Worm (Caenorhabditis elegans) whole organism, early embryonic: ENCODE measurements around the gene K01D12.10.
"Not testable (repeated sequence)": the region's sequence is repeated elsewhere in the genome, so short reads cannot be mapped to it uniquely, and the experiment has no call there.

ENCODE experiments used
- B0310.2 ChIP-seq: sonication (generic microtip); optimal IDR thresholded peaks from 2 replicates; lab custom pipeline; 2016; ENCODE audit warnings: mild to moderate bottlenecking, missing genetic modification characterization, missing compliant biosample characterization
- F13C5.2 ChIP-seq: sonication (generic microtip); optimal IDR thresholded peaks from 2 replicates; lab custom pipeline; 2017; ENCODE audit warnings: mild to moderate bottlenecking, missing genetic modification characterization, inconsistent platforms, missing compliant biosample characterization
- aly-1 ChIP-seq: sonication (generic microtip); optimal IDR thresholded peaks from 2 replicates; lab custom pipeline; 2016; ENCODE audit warnings: missing genetic modification characterization, missing compliant biosample characterization
- ama-1 ChIP-seq: fragments of 150-350 bp; optimal IDR thresholded peaks from 2 replicates; lab custom pipeline; 2014
- ceh-13 ChIP-seq: fragments of 200-800 bp; sonication (Bioruptor generic); optimal IDR thresholded peaks from 2 replicates; lab custom pipeline; 2018; ENCODE audit warnings: mild to moderate bottlenecking, missing genetic modification characterization, missing compliant biosample characterization
- ceh-36 ChIP-seq: sonication (generic microtip); optimal IDR thresholded peaks from 2 replicates; lab custom pipeline; 2016; ENCODE audit warnings: missing genetic modification characterization, inconsistent platforms, missing compliant biosample characterization
- ets-7 ChIP-seq: sonication (generic microtip); optimal IDR thresholded peaks from 2 replicates; lab custom pipeline; 2016; ENCODE audit warnings: missing genotype, missing genetic modification characterization, missing compliant biosample characterization
- flt-1 ChIP-seq: fragments of 200-800 bp; sonication (Bioruptor generic); IDR thresholded peaks from 2 replicates; pipeline ENCODE4 v1.3.6; 2022; ENCODE audit warnings: missing genetic modification characterization, missing compliant biosample characterization
- hmbx-1 ChIP-seq: sonication (generic microtip); optimal IDR thresholded peaks from 2 replicates; lab custom pipeline; 2016; ENCODE audit warnings: mild to moderate bottlenecking, missing genetic modification characterization, missing compliant biosample characterization
- hmg-4 ChIP-seq: fragments of 200-800 bp; sonication (Bioruptor generic); optimal IDR thresholded peaks from 2 replicates; lab custom pipeline; 2018; ENCODE audit warnings: mild to moderate bottlenecking, missing genetic modification characterization, missing compliant biosample characterization
- hnd-1 ChIP-seq: sonication (generic microtip); optimal IDR thresholded peaks from 2 replicates; lab custom pipeline; 2016; ENCODE audit warnings: missing genetic modification characterization, missing compliant biosample characterization
- pes-1 ChIP-seq: fragments of 200-800 bp; sonication (Bioruptor generic); IDR thresholded peaks from 2 replicates; pipeline ENCODE4 v1.3.6; 2022; ENCODE audit warnings: missing genetic modification reagents, missing genetic modification characterization, missing compliant biosample characterization
- scrt-1 ChIP-seq: fragments of 200-800 bp; sonication (Bioruptor generic); IDR thresholded peaks from 2 replicates; pipeline ENCODE4 v1.3.6; 2022; ENCODE audit warnings: missing genetic modification characterization, missing compliant biosample characterization
- sea-1 ChIP-seq: fragments of 200-800 bp; sonication (Bioruptor generic); conservative IDR thresholded peaks from 2 replicates; pipeline ENCODE4 v1.3.6; 2022; ENCODE audit warnings: missing genetic modification characterization, missing compliant biosample characterization
- tbx-11 ChIP-seq: fragments of 200-800 bp; sonication (Bioruptor generic); IDR thresholded peaks from 2 replicates; pipeline ENCODE4 v1.3.6; 2022; ENCODE audit warnings: missing genetic modification characterization, missing compliant biosample characterization
- tbx-37 ChIP-seq: fragments of 200-800 bp; sonication (Bioruptor generic); conservative IDR thresholded peaks from 2 replicates; pipeline ENCODE4 v1.3.6; 2022; ENCODE audit warnings: missing genetic modification reagents, missing genetic modification characterization, missing compliant biosample characterization
- tra-4 ChIP-seq: sonication (generic microtip); optimal IDR thresholded peaks from 2 replicates; lab custom pipeline; 2017; ENCODE audit warnings: missing genetic modification characterization, missing compliant biosample characterization

K01D12.10 gene

DNA sequence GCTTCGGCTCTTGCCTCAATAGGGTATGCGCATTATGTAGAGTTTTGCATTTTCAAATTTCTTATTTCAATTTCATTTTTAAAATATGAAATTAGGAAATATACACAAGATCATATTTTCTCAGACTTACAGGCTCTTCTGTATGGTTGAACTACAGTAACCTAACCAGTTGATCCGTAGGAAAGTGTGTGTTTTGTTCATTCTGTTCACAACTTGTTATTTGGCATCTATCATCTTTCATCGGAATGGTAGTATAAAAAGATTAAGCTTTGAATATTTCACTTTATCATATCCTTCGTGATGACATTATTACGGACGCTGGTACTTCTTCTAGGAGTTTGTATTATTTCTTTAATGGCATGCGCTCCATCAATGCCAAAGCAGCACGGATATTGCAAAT is at the start of gene K01D12.10:
Gene K01D12.10, plus strand, starts transcription at position 301 of the 400 bp plus-strand sequence.
- TF ChIP-seq ama-1 (lab: Kevin White, UChicago) (no peak), scrt-1 (GFP tag; lab: Robert Waterston, UW) (no peak), ceh-36 (tag; lab: Kevin White, UChicago) (no peak), B0310.2 (no peak), pes-1 (no peak), hmg-4 (GFP tag; lab: Kevin White, UChicago) (no peak)

DNA sequence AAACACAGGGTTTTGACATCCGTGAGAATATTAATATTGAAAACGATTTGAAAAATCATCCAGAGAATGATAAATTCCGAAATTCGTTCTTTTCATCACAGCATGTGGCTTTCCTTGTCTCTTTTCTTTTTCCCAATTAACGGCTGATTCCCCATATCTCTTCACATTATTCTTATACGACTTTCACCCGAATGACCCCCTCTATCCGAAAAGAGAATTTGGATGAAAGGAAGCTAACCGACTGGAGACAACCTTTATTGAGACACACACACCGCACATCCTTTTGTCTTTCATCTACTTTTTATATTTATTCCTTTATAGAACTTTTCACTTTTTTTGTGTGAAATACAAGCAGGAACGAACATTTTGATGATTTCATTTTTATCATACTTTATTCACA is 48.4 kb upstream of the K01D12.10 start:
- no peak for TF ChIP-seq ama-1 (lab: Kevin White, UChicago)

DNA sequence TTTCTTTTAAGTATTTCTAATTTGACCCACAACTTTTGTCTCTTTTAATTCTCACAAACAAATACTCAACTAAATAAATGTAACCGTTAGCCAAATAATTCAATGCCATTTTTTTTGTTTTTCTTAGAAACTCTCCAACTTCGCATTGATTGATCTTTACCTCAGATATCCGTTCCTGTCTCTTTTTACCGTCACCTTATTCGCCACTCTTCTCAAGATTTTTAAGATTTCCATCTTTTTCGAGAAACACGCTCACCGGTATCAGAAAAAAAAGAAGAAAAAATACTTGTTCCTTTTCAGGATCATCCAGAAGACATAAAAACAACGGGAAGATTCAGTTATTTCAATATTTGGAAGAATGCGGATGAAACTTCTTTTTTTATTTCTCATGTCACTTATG is 47.7 kb upstream of the K01D12.10 start, which contains the start of gene F23H12.5:
Gene F23H12.5, plus strand, starts transcription at position 301 of the 400 bp plus-strand sequence.
- TF ChIP-seq ets-7 (tag; lab: Kevin White, UChicago) (no peak), tbx-11 (GFP tag; lab: Robert Waterston, UW) (no peak), aly-1 (no peak), tra-4 (tag; lab: Kevin White, UChicago) (no peak)

DNA sequence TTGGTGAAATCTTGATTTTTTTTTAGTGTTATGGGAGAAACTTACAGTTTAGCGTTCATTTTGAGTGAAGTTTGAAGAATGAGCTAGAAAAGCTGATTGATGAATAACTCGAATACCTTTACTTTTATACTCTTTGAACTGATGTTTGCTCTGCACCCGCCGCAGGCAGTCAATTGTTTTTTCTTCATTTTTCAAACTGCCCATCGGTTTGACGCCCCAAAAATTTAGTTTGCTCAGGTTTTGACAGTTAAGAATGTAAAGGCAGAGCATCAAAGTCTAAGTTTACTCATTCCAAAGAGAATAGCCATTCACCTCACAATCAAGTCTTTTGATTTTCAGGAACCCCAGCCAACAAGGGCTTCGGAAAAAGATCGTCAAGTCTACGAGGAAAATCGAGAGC is 44.4 kb upstream of the K01D12.10 start, which contains the start of gene fipr-1:
Gene fipr-1, minus strand, starts transcription at position 101 of the 400 bp plus-strand sequence.
- no peak for TF ChIP-seq hmbx-1 (tag; lab: Kevin White, UChicago)
- no peak for TF ChIP-seq aly-1
- TF ChIP-seq ama-1 (lab: Kevin White, UChicago), result no peak
- TF ChIP-seq B0310.2, result no peak
- no peak for TF ChIP-seq hmg-4 (GFP tag; lab: Kevin White, UChicago)
- no peak for TF ChIP-seq ceh-36 (tag; lab: Kevin White, UChicago)
- TF ChIP-seq F13C5.2 (tag; lab: Kevin White, UChicago), result no peak
- TF ChIP-seq tra-4 (tag; lab: Kevin White, UChicago), result no peak
- TF ChIP-seq sea-1, result no peak
- TF ChIP-seq scrt-1 (GFP tag; lab: Robert Waterston, UW), result no peak
- no peak for TF ChIP-seq pes-1
- TF ChIP-seq ets-7 (tag; lab: Kevin White, UChicago), result no peak

DNA sequence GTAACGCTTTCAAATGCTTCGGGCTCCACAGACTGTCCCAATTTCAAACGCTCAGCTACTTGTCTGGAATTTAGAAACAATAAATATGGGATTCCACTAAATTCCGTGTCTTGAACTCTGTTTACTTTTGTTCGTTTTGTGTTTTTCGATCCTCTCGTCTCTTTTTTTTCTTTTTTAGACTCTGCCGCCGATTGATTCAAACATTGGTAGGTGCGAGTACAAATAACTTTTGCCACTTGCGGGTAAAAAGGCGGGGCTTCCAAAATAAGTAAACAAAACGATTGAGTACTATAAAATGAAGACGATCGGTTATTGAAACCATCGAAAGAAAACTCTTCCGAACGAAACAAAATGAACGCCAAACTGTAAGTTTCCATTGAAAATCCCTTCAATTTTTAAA is 40.9 kb upstream of the K01D12.10 start, which contains the start of gene fipr-2:
Gene fipr-2, plus strand, starts transcription at position 245 of the 400 bp plus-strand sequence.
- no peak for TF ChIP-seq F13C5.2 (tag; lab: Kevin White, UChicago)
- no peak for TF ChIP-seq B0310.2
- no peak for TF ChIP-seq hmbx-1 (tag; lab: Kevin White, UChicago)
- no peak for TF ChIP-seq hmg-4 (GFP tag; lab: Kevin White, UChicago)
- no peak for TF ChIP-seq sea-1

DNA sequence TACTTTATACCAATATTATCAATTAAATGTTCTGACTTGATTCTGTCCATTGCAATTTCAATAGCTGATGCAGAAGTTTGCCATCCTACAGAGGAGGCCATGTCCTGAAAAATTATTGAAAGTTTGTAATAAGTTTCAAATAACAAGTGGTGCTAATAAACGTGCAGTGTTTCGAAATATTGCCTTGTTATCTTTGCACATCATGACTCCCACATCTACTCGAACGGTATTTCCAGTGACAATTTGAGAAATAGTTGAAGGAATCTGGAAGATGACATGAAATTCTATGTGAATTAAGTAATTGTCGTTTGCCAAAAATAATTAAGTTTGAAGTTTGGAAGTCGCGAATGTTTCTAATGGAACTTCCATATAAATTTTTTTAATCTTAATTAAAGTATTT is 36.6 kb upstream of the K01D12.10 start, which contains the start of gene gcy-13:
Gene gcy-13, minus strand, starts transcription at position 101 of the 400 bp plus-strand sequence.
- TF ChIP-seq pes-1 (no peak), ceh-13 (GFP tag; lab: Kevin White, UChicago) (no peak), flt-1 (no peak), tra-4 (tag; lab: Kevin White, UChicago) (no peak), sea-1 (no peak), hnd-1 (tag; lab: Kevin White, UChicago) (no peak)

DNA sequence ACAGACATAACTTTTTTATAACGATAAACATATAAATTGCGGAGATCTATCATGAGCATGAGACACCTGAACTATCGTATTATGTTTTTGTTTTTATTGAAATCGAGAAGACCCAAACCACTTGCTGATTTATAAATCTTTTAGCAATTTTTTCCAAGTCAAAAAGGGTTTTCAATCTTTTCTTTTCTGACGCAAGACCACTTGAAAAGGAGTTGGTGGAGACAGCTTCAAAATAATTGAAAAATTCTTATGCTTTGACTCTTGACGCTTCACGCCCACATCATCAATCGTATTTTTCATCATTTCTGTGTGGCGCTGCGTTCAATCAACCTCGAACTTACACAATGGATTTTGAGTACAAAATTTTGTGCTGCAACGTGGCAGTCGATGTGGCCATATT is 34.6 kb upstream of the K01D12.10 start, which contains the start of gene F23H12.7:
Gene F23H12.7, plus strand, starts transcription at position 301 of the 400 bp plus-strand sequence.
- no peak for TF ChIP-seq pes-1
- TF ChIP-seq hmg-4 (GFP tag; lab: Kevin White, UChicago), result no peak
- no peak for TF ChIP-seq hmbx-1 (tag; lab: Kevin White, UChicago)
- TF ChIP-seq tbx-11 (GFP tag; lab: Robert Waterston, UW), result no peak
- no peak for TF ChIP-seq ets-7 (tag; lab: Kevin White, UChicago)
- no peak for TF ChIP-seq hnd-1 (tag; lab: Kevin White, UChicago)
- TF ChIP-seq tra-4 (tag; lab: Kevin White, UChicago), result no peak

DNA sequence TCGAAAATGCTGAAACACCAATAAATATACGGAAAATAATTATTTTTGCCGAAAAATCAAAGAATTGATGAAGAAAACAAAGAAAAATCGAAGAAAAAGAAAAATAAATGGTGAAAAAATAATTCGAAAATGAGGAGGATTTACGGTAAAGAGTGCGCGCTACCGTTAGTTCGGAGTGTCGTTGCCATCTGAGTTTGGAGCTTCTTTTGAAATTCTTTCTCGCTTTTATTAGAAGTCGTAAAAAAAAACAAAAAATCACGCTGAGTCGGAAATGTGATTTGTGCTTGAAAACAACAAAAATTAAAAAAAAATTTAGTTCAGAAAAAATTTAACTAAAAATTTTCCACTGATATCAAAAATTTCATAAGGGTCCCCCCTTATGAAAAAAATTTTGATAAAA is 31.8 kb upstream of the K01D12.10 start, which contains the start of gene F23H12.10:
Gene F23H12.10, minus strand, starts transcription at position 12 of the 400 bp plus-strand sequence.
- not testable (repeated sequence) for TF ChIP-seq aly-1; tra-4 (tag; lab: Kevin White, UChicago); tbx-11 (GFP tag; lab: Robert Waterston, UW)

DNA sequence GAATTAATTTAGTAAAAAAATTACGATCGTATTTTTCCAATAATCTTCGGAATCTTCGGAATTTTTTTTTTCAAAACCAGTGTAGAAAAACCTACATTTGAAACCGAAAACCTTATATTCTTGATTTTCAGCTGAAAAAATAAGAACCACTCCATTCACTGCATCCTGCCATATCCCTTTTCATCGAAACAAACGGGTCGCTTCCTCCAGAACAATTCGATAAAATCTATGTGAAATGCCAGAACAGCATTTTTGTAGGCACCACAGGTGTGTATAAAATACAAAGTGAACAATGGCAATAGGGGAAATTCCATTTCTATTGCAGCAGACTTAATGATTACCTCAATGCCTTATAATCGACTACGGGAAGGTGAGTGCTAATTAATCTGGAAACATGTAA is 28.8 kb upstream of the K01D12.10 start, which contains the start of gene K01D12.1:
Gene K01D12.1, plus strand, starts transcription at position 301 of the 400 bp plus-strand sequence.
- no peak for TF ChIP-seq ceh-13 (GFP tag; lab: Kevin White, UChicago)
- TF ChIP-seq hmg-4 (GFP tag; lab: Kevin White, UChicago), result no peak
- TF ChIP-seq scrt-1 (GFP tag; lab: Robert Waterston, UW), result no peak
- no peak for TF ChIP-seq tbx-37
- TF ChIP-seq aly-1, result no peak

DNA sequence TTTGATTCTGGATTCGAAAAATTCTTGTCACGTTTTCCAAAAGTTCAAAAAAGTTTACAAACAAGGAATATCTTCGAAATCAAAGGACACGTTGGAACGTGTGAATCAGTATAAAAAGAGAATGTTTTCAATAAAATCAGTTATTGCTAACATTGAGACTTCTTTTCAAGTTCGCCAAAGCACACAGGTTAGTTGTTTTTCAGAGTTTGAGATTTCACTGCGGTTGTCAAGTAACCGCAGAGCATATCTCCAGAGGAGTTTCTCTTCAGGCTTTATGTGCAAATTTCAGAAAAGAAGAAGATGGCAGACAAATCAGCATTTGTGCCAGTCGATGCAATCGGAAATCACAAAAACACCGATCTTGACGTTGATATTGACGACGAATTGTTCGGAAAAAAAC is 19.9 kb upstream of the K01D12.10 start, which contains the start of gene K01D12.15:
Gene K01D12.15, plus strand, starts transcription at position 301 of the 400 bp plus-strand sequence.
- TF ChIP-seq tra-4 (tag; lab: Kevin White, UChicago), result no peak
- no peak for TF ChIP-seq tbx-37
- no peak for TF ChIP-seq hmg-4 (GFP tag; lab: Kevin White, UChicago)
- no peak for TF ChIP-seq B0310.2
- no peak for TF ChIP-seq aly-1
- TF ChIP-seq tbx-11 (GFP tag; lab: Robert Waterston, UW), result no peak
- TF ChIP-seq scrt-1 (GFP tag; lab: Robert Waterston, UW), result no peak
- TF ChIP-seq hmbx-1 (tag; lab: Kevin White, UChicago), result no peak
- no peak for TF ChIP-seq hnd-1 (tag; lab: Kevin White, UChicago)
- no peak for TF ChIP-seq pes-1
- no peak for TF ChIP-seq sea-1
